Worm (Caenorhabditis elegans) whole organism, mixed stage, embryonic: ENCODE results near the gene C02E7.7.

Experiments
- M03D4.4 ChIP-seq: sonication (generic microtip); optimal IDR thresholded peaks from 2 replicates; lab custom pipeline; 2017; ENCODE audit warnings: mild to moderate bottlenecking, missing genetic modification characterization, missing compliant biosample characterization
- bed-3 ChIP-seq: fragments of 200-800 bp; sonication (Bioruptor generic); optimal IDR thresholded peaks from 3 replicates; lab custom pipeline; 2018; ENCODE audit warnings: mild to moderate bottlenecking, missing genetic modification characterization, moderate library complexity, missing compliant biosample characterization
- blmp-1 ChIP-seq: fragments of 150-350 bp; optimal IDR thresholded peaks from 2 replicates; lab custom pipeline; 2014; ENCODE audit warnings: missing biosample characterization, missing genetic modification characterization
- ceh-39 ChIP-seq: fragments of 150-350 bp; optimal IDR thresholded peaks from 2 replicates; lab custom pipeline; 2014; ENCODE audit warnings: missing biosample characterization, missing genetic modification characterization
- ces-1 ChIP-seq: fragments of 150-350 bp; optimal IDR thresholded peaks from 2 replicates; lab custom pipeline; 2014; ENCODE audit warnings: missing biosample characterization, missing genetic modification reagents, missing genetic modification characterization
- cnd-1 ChIP-seq: fragments of 200-800 bp; sonication (Bioruptor generic); optimal IDR thresholded peaks from 2 replicates; lab custom pipeline; 2018; ENCODE audit warnings: mild to moderate bottlenecking, missing genetic modification characterization, missing compliant biosample characterization
- elt-3 ChIP-seq: fragments of 150-350 bp; optimal IDR thresholded peaks from 2 replicates; lab custom pipeline; 2014; ENCODE audit warnings: missing biosample characterization, missing genetic modification characterization
- hlh-1 ChIP-seq: fragments of 150-350 bp; optimal IDR thresholded peaks from 2 replicates; lab custom pipeline; 2014; ENCODE audit warnings: missing biosample characterization, missing genetic modification reagents, missing genetic modification characterization
- lin-13 ChIP-seq: fragments of 150-350 bp; optimal IDR thresholded peaks from 2 replicates; lab custom pipeline; 2014; ENCODE audit warnings: missing biosample characterization, missing genetic modification characterization
- lsy-2 ChIP-seq: fragments of 150-350 bp; optimal IDR thresholded peaks from 2 replicates; lab custom pipeline; 2014; ENCODE audit warnings: missing biosample characterization, missing genetic modification characterization
- mab-5 ChIP-seq: fragments of 150-350 bp; optimal IDR thresholded peaks from 2 replicates; lab custom pipeline; 2014; ENCODE audit warnings: missing biosample characterization, missing genetic modification characterization
- mep-1 ChIP-seq: fragments of 150-350 bp; optimal IDR thresholded peaks from 2 replicates; lab custom pipeline; 2017; ENCODE audit warnings: missing biosample characterization, missing genetic modification reagents, missing genetic modification characterization, inconsistent platforms
- mls-2 ChIP-seq: sonication (generic microtip); optimal IDR thresholded peaks from 2 replicates; lab custom pipeline; 2016; ENCODE audit warnings: mild to moderate bottlenecking, missing genetic modification characterization, moderate library complexity, missing compliant biosample characterization
- nhr-12 ChIP-seq: fragments of 150-350 bp; optimal IDR thresholded peaks from 2 replicates; lab custom pipeline; 2014; ENCODE audit warnings: missing biosample characterization, missing genetic modification characterization
- nhr-2 ChIP-seq: fragments of 150-350 bp; optimal IDR thresholded peaks from 2 replicates; lab custom pipeline; 2014; ENCODE audit warnings: missing biosample characterization, missing genetic modification characterization
- nhr-237 ChIP-seq: fragments of 150-350 bp; optimal IDR thresholded peaks from 2 replicates; lab custom pipeline; 2014; ENCODE audit warnings: missing biosample characterization, missing genetic modification characterization
- nhr-76 ChIP-seq: sonication (generic microtip); optimal IDR thresholded peaks from 2 replicates; lab custom pipeline; 2017; ENCODE audit warnings: missing biosample characterization, missing genetic modification characterization
- pha-4 ChIP-seq: fragments of 150-350 bp; optimal IDR thresholded peaks from 2 replicates; lab custom pipeline; 2018; ENCODE audit warnings: missing biosample characterization, missing genetic modification reagents, missing genetic modification characterization
- sem-2 ChIP-seq: fragments of 200-800 bp; sonication (Bioruptor generic); optimal IDR thresholded peaks from 2 replicates; lab custom pipeline; 2018; ENCODE audit warnings: mild to moderate bottlenecking, missing genetic modification characterization, missing compliant biosample characterization
- snpc-4 ChIP-seq: fragments of 150-350 bp; optimal IDR thresholded peaks from 2 replicates; lab custom pipeline; 2014; ENCODE audit warnings: missing biosample characterization, missing genetic modification characterization
- sptf-1 ChIP-seq: sonication (generic microtip); optimal IDR thresholded peaks from 2 replicates; lab custom pipeline; 2017; ENCODE audit warnings: mild to moderate bottlenecking, missing genetic modification characterization, moderate library complexity, missing compliant biosample characterization
- tbx-8 ChIP-seq: fragments of 200-800 bp; sonication (Bioruptor generic); optimal IDR thresholded peaks from 2 replicates; lab custom pipeline; 2018; ENCODE audit warnings: mild to moderate bottlenecking, missing genetic modification characterization, moderate library complexity, missing compliant biosample characterization
- unc-39 ChIP-seq: fragments of 150-350 bp; optimal IDR thresholded peaks from 2 replicates; lab custom pipeline; 2014; ENCODE audit warnings: missing biosample characterization, missing genetic modification characterization
- unc-62 ChIP-seq: fragments of 150-350 bp; optimal IDR thresholded peaks from 2 replicates; lab custom pipeline; 2014; ENCODE audit warnings: missing biosample characterization, missing genetic modification reagents, missing genetic modification characterization
- zip-8 ChIP-seq: fragments of 150-350 bp; optimal IDR thresholded peaks from 2 replicates; lab custom pipeline; 2014; ENCODE audit warnings: missing biosample characterization, missing genetic modification characterization
- ztf-11 ChIP-seq: fragments of 150-350 bp; optimal IDR thresholded peaks from 2 replicates; lab custom pipeline; 2014; ENCODE audit warnings: missing biosample characterization, missing genetic modification characterization

C02E7.7 gene

ce11 chrV:4877587-4877986 lies 40.8 kb downstream of the C02E7.7 start, which contains the start of gene T19H12.6:
Gene T19H12.6 (minus strand): TSS chrV:4877687.
- TF ChIP-seq nhr-2 (tag; lab: Kevin White, UChicago) (no peak), ceh-39 (tag; lab: Kevin White, UChicago) (no peak), elt-3 (tag; lab: Kevin White, UChicago) (no peak), unc-39 (tag; lab: Kevin White, UChicago) (no peak), ztf-11 (tag; lab: Kevin White, UChicago) (no peak), zip-8 (tag; lab: Kevin White, UChicago) (no peak), blmp-1 (no peak), unc-62 (GFP tag; lab: Kevin White, UChicago) (no peak), sem-2 (GFP tag; lab: Kevin White, UChicago) (no peak), bed-3 (GFP tag; lab: Kevin White, UChicago) (no peak), hlh-1 (tag; lab: Kevin White, UChicago) (no peak), nhr-12 (tag; lab: Kevin White, UChicago) (no peak), sptf-1 (tag; lab: Kevin White, UChicago) (no peak), lin-13 (tag; lab: Kevin White, UChicago) (no peak)

DNA sequence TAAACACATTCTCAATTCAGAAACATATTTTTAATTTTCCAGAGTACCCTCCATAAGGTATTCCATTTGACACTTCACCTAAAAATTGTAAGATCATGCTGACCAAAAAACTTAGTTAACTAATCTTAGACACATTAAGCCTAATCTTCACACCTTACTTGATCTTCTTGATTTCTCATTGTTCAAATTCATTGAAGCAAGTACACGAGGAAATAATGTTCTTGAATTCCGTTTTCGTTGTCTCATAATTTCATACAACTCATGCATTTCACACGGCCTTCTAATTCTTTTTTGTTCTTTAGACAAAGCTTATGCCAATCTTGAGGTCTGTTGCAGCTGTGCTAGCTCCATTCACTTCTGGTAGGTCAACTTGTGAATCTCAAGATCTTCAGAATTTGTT lies 46.4 kb downstream of the C02E7.7 start, which contains the start of gene srd-33:
TSS of gene srd-33 (plus strand) at position 301 of the 400 bp plus-strand sequence.
- TF ChIP-seq nhr-12 (tag; lab: Kevin White, UChicago) (no peak), elt-3 (tag; lab: Kevin White, UChicago) (no peak), ces-1 (GFP tag; lab: Kevin White, UChicago) (no peak), blmp-1 (no peak), mep-1 (tag; lab: Kevin White, UChicago) (no peak), mls-2 (tag; lab: Kevin White, UChicago) (no peak), M03D4.4 (tag; lab: Kevin White, UChicago) (no peak), tbx-8 (GFP tag; lab: Kevin White, UChicago) (no peak), bed-3 (GFP tag; lab: Kevin White, UChicago) (no peak), pha-4 (tag; lab: Kevin White, UChicago) (no peak), unc-39 (tag; lab: Kevin White, UChicago) (no peak)

DNA sequence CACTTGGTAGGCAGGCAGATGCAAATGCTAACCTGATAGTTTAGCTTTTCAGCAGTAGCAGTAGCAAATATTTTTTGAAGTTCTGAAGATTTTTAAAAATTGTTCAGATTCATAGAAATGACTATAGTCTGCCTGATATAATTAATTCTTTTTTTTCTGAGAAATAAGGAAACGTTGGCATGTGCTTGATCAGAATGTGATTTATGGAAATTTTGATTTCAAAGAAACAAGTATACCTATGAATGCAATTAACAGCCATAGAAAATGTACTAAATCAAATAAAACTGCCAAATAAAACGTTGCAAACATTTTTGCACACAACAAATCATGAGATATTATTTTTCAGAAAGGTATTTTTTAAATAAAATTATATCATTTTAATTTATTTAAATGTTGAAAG lies 47.7 kb downstream of the C02E7.7 start:
- no peak for TF ChIP-seq cnd-1
- TF ChIP-seq blmp-1 = no peak
- TF ChIP-seq elt-3 (tag; lab: Kevin White, UChicago) = no peak
- TF ChIP-seq unc-39 (tag; lab: Kevin White, UChicago) = no peak
- no peak for TF ChIP-seq bed-3 (GFP tag; lab: Kevin White, UChicago)

- no peak for TF ChIP-seq nhr-76 (tag; lab: Kevin White, UChicago)
- TF ChIP-seq lin-13 (tag; lab: Kevin White, UChicago) = no peak
- TF ChIP-seq lsy-2 (tag; lab: Kevin White, UChicago) = no peak
- no peak for TF ChIP-seq nhr-237
- no peak for TF ChIP-seq snpc-4 (tag; lab: Kevin White, UChicago)
- no peak for TF ChIP-seq pha-4 (tag; lab: Kevin White, UChicago)
- TF ChIP-seq unc-39 (tag; lab: Kevin White, UChicago) = no peak
- TF ChIP-seq sptf-1 (tag; lab: Kevin White, UChicago) = no peak
- TF ChIP-seq nhr-12 (tag; lab: Kevin White, UChicago) = no peak
- TF ChIP-seq mab-5 (tag; lab: Kevin White, UChicago) = no peak
Observed at ce11 chrV:4868698-4869097, 49.7 kb downstream of the C02E7.7 start.
